Worm (Caenorhabditis elegans) whole organism, L4/young adult: ENCODE measurements around the gene lec-2.

Experiments used
- W03F9.2 ChIP-seq: fragments of 150-350 bp; optimal IDR thresholded peaks from 2 replicates; lab custom pipeline; 2014; ENCODE audit warnings: missing biosample characterization, missing genetic modification characterization
- him-1 ChIP-seq: sonication (generic microtip); optimal IDR thresholded peaks from 2 replicates; lab custom pipeline; 2016; ENCODE audit warnings: missing genotype, missing genetic modification reagents, missing genetic modification characterization, missing compliant biosample characterization

- TF ChIP-seq him-1 (no peak), W03F9.2 (tag; lab: Kevin White, UChicago) (no peak)
Observed at ce11 chrII:10051485-10051884, 35.5 kb upstream of the lec-2 start.
